Worm (Caenorhabditis elegans) whole organism, young adult: Measurements from ENCODE around the gene cab-1.

Source experiments
- F37B4.10 ChIP-seq: fragments of 200-800 bp; sonication (Bioruptor generic); IDR thresholded peaks from 2 replicates; pipeline ENCODE4 v1.3.6; 2022; ENCODE audit warnings: missing genetic modification characterization, missing compliant biosample characterization
- Y53G8AR.9 ChIP-seq: fragments of 200-800 bp; sonication (Bioruptor generic); conservative IDR thresholded peaks from 2 replicates; pipeline ENCODE4 v1.3.6; 2022; ENCODE audit warnings: missing genetic modification reagents, missing genetic modification characterization, missing compliant biosample characterization
- nfya-2 ChIP-seq: fragments of 200-800 bp; sonication (Bioruptor generic); IDR thresholded peaks from 2 replicates; pipeline ENCODE4 v1.3.6; 2022; ENCODE audit warnings: missing genetic modification reagents, missing genetic modification characterization, missing compliant biosample characterization
- rec-8 ChIP-seq, 2 experiments: sonication (generic microtip); optimal IDR thresholded peaks; 2 replicates each; lab custom pipeline; 2016; ENCODE audit warnings: mild to moderate bottlenecking in 2 of 2, missing genetic modification characterization in 2 of 2, missing genetic modification reagents in 2 of 2, missing genotype in 2 of 2, missing biosample characterization in 1 of 2, missing compliant biosample characterization in 1 of 2, moderate library complexity in 1 of 2
- snpc-3.4 ChIP-seq: sonication (generic microtip); optimal IDR thresholded peaks from 2 replicates; lab custom pipeline; 2017; ENCODE audit warnings: missing genetic modification characterization, mild to moderate bottlenecking, missing compliant biosample characterization, antibody characterized with exemption, moderate library complexity, missing genotype, missing genetic modification reagents
- ztf-22 ChIP-seq: fragments of 200-800 bp; sonication (Bioruptor generic); optimal IDR thresholded peaks from 2 replicates; lab custom pipeline; 2018; ENCODE audit warnings: mild to moderate bottlenecking, missing genetic modification characterization, moderate library complexity, missing compliant biosample characterization

DNA sequence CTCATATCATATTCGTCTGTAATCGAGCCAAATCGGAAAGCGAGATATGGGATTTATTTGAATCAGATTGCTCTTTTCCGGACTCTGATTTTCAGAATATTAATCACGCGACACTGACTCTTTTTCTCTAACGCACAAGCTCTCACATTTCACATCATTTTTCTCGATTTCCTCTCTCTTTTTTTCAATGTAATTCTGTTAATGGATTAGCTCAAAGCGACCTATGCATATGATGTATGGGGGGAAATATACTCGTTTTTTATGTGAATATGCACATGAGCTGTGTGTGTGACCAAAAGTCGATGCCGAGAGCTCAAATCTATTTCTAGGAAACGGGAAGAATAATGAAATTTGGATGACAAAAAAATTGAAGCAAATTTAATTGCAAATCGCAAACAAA is 12.1 kb downstream of the cab-1 start:
- TF ChIP-seq ztf-22 (GFP tag; lab: Kevin White, UChicago) (no peak), Y53G8AR.9 (no peak), snpc-3.4 (tag; lab: Kevin White, UChicago) (no peak), F37B4.10 (GFP tag; lab: Robert Waterston, UW) (no peak), nfya-2 (GFP tag; lab: Robert Waterston, UW) (no peak), rec-8 (tag; optimal IDR thresholded peaks at IDR 0.05; lab: Kevin White, UChicago) (no peak)
